Fruit fly (Drosophila melanogaster): Measurements from ENCODE around the gene Jon99Fi.

Gene Jon99Fi

dm6 chr3R:30536919-30537318 is 48.2 kb downstream of the Jon99Fi start:
- TF ChIP-seq woc (GFP tag; optimal IDR thresholded peaks at IDR 0.05) (no peak), OdsH (GFP tag; optimal IDR thresholded peaks at IDR 0.05) (no peak), pan (optimal IDR thresholded peaks at IDR 0.05) (no peak), psq (GFP tag; optimal IDR thresholded peaks at IDR 0.05) (no peak), Abd-B (GFP tag; optimal IDR thresholded peaks at IDR 0.05) (no peak), ey (GFP tag; optimal IDR thresholded peaks at IDR 0.05) (no peak), CG32264 (GFP tag; optimal IDR thresholded peaks at IDR 0.05) (no peak), usp (GFP tag; optimal IDR thresholded peaks at IDR 0.05) (no peak), dl (GFP tag; optimal IDR thresholded peaks at IDR 0.05; ENCODE audit: insufficient read depth in 1 of 2, partially characterized antibody in 2 of 2) (no peak)
